Worm (Caenorhabditis elegans) whole organism, L4 larva: ENCODE results near the gene T28C6.10.
A peak's percentile ranks its signal among the peaks of the same experiment; 100 is the strongest.

Source experiments
- F10B5.3 ChIP-seq: sonication (generic microtip); optimal IDR thresholded peaks from 2 replicates; lab custom pipeline; 2016; ENCODE audit warnings: mild to moderate bottlenecking, missing genetic modification characterization, missing compliant biosample characterization
- F49E8.2 ChIP-seq: sonication (generic microtip); optimal IDR thresholded peaks from 2 replicates; lab custom pipeline; 2016; ENCODE audit warnings: missing compliant biosample characterization, mild to moderate bottlenecking, missing genetic modification characterization, borderline replicate concordance
- ZK337.2 ChIP-seq: fragments of 200-800 bp; sonication (Bioruptor generic); IDR thresholded peaks from 2 replicates; pipeline ENCODE4 v1.3.6; 2022; ENCODE audit warnings: missing genetic modification reagents, missing genetic modification characterization, missing compliant biosample characterization
- aha-1 ChIP-seq: fragments of 150-350 bp; peaks from one replicate; lab custom pipeline; 2014; ENCODE audit warnings: missing biosample characterization, missing genetic modification characterization
- ceh-20 ChIP-seq: fragments of 200-800 bp; sonication (Bioruptor generic); IDR thresholded peaks from 2 replicates; pipeline ENCODE4 v1.3.6; 2022; ENCODE audit warnings: missing genetic modification reagents, missing genetic modification characterization, missing compliant biosample characterization
- ceh-62 ChIP-seq: sonication (generic microtip); optimal IDR thresholded peaks from 2 replicates; lab custom pipeline; 2017; ENCODE audit warnings: missing biosample characterization, missing genetic modification characterization
- cey-2 ChIP-seq: sonication (generic microtip); optimal IDR thresholded peaks from 3 replicates; lab custom pipeline; 2017; ENCODE audit warnings: missing genetic modification characterization, mild to moderate bottlenecking, missing compliant biosample characterization, antibody characterized with exemption, borderline replicate concordance; ENCODE audit not compliant: insufficient read depth
- ctbp-1 ChIP-seq: fragments of 200-800 bp; sonication (Bioruptor generic); IDR thresholded peaks from 2 replicates; pipeline ENCODE4 v1.3.6; 2022; ENCODE audit warnings: missing genetic modification reagents, missing genetic modification characterization, missing compliant biosample characterization
- daf-8 ChIP-seq: fragments of 200-800 bp; sonication (Bioruptor generic); IDR thresholded peaks from 2 replicates; pipeline ENCODE4 v1.3.6; 2022; ENCODE audit warnings: missing genetic modification characterization, missing compliant biosample characterization
- dmd-6 ChIP-seq: fragments of 200-800 bp; sonication (Bioruptor generic); IDR thresholded peaks from 2 replicates; pipeline ENCODE4 v1.3.6; 2022; ENCODE audit warnings: missing genetic modification reagents, missing genetic modification characterization, missing compliant biosample characterization
- dmd-9 ChIP-seq: fragments of 200-800 bp; sonication (Bioruptor generic); IDR thresholded peaks from 2 replicates; pipeline ENCODE4 v1.3.6; 2022; ENCODE audit warnings: missing genetic modification reagents, missing genetic modification characterization, missing compliant biosample characterization
- duxl-1 ChIP-seq: sonication (generic microtip); optimal IDR thresholded peaks from 2 replicates; lab custom pipeline; 2016; ENCODE audit warnings: mild to moderate bottlenecking, missing genetic modification characterization, moderate library complexity, missing compliant biosample characterization; ENCODE audit not compliant: poor library complexity
- fkh-10 ChIP-seq: fragments of 150-350 bp; optimal IDR thresholded peaks from 2 replicates; lab custom pipeline; 2014; ENCODE audit warnings: missing biosample characterization, missing genetic modification reagents, missing genetic modification characterization
- fos-1 ChIP-seq: fragments of 150-350 bp; optimal IDR thresholded peaks from 2 replicates; lab custom pipeline; 2014; ENCODE audit warnings: missing biosample characterization, missing genetic modification characterization
- hlh-30 ChIP-seq: sonication (generic microtip); optimal IDR thresholded peaks from 2 replicates; lab custom pipeline; 2017; ENCODE audit warnings: antibody characterized with exemption, mild to moderate bottlenecking, missing genetic modification characterization, missing compliant biosample characterization; ENCODE audit not compliant: insufficient read depth
- hmg-1.1 ChIP-seq: fragments of 200-800 bp; sonication (Bioruptor generic); IDR thresholded peaks from 2 replicates; pipeline ENCODE4 v1.3.6; 2022; ENCODE audit warnings: missing genetic modification reagents, missing genetic modification characterization, missing compliant biosample characterization
- lim-7 ChIP-seq: fragments of 200-800 bp; sonication (Bioruptor generic); IDR thresholded peaks from 2 replicates; pipeline ENCODE4 v1.3.6; 2022; ENCODE audit warnings: missing genetic modification characterization, missing compliant biosample characterization
- lin-1 ChIP-seq: fragments of 200-800 bp; sonication (Bioruptor generic); IDR thresholded peaks from 2 replicates; pipeline ENCODE4 v1.3.6; 2022; ENCODE audit warnings: missing genetic modification reagents, missing genetic modification characterization, missing compliant biosample characterization
- lin-15B ChIP-seq: fragments of 150-350 bp; sonication (generic microtip); optimal IDR thresholded peaks from 3 replicates; lab custom pipeline; 2014; ENCODE audit warnings: missing biosample characterization, missing genetic modification characterization
- lin-39 ChIP-seq: fragments of 150-350 bp; optimal IDR thresholded peaks from 2 replicates; lab custom pipeline; 2014; ENCODE audit warnings: missing biosample characterization, missing genetic modification reagents, missing genetic modification characterization
- lir-3 ChIP-seq: sonication (generic microtip); optimal IDR thresholded peaks from 2 replicates; lab custom pipeline; 2016; ENCODE audit warnings: mild to moderate bottlenecking, missing genetic modification characterization, missing compliant biosample characterization
- lsy-2 ChIP-seq, 2 experiments: fragments of 150-350 bp in 1 of 2; sonication (generic microtip) in 1 of 2; optimal IDR thresholded peaks; 2 replicates each; lab custom pipeline; 2014 to 2017; ENCODE audit warnings: missing biosample characterization in 2 of 2, missing genetic modification characterization in 2 of 2
- madf-5 ChIP-seq, 2 experiments: fragments of 200-800 bp; sonication (Bioruptor generic); IDR thresholded peaks; 2 replicates each; pipeline ENCODE4 v1.3.6; 2022; ENCODE audit warnings: missing compliant biosample characterization in 2 of 2, missing genetic modification characterization in 2 of 2
- mdl-1 ChIP-seq, 2 experiments: fragments of 150-350 bp in 1 of 2; sonication (generic microtip) in 1 of 2; optimal IDR thresholded peaks; 2 replicates each; lab custom pipeline; 2014 to 2017; ENCODE audit warnings: missing biosample characterization in 2 of 2, missing genetic modification characterization in 2 of 2
- mep-1 ChIP-seq: fragments of 150-350 bp; sonication (generic microtip); optimal IDR thresholded peaks from 3 replicates; lab custom pipeline; 2014; ENCODE audit warnings: missing biosample characterization, missing genetic modification characterization
- mes-2 ChIP-seq: sonication (generic microtip); optimal IDR thresholded peaks from 2 replicates; lab custom pipeline; 2016; ENCODE audit warnings: missing genotype, mild to moderate bottlenecking, missing genetic modification characterization, missing compliant biosample characterization; ENCODE audit not compliant: poor library complexity, severe bottlenecking
- mxl-2 ChIP-seq: fragments of 200-800 bp; sonication (Bioruptor generic); conservative IDR thresholded peaks from 2 replicates; pipeline ENCODE4 v1.3.6; 2022; ENCODE audit warnings: missing genetic modification reagents, missing genetic modification characterization, missing compliant biosample characterization
- mxl-3 ChIP-seq: fragments of 200-800 bp; sonication (Bioruptor generic); optimal IDR thresholded peaks from 2 replicates; lab custom pipeline; 2018; ENCODE audit warnings: mild to moderate bottlenecking, missing genetic modification characterization, missing compliant biosample characterization
- nhr-10 ChIP-seq: fragments of 150-350 bp; optimal IDR thresholded peaks from 2 replicates; lab custom pipeline; 2014; ENCODE audit warnings: missing biosample characterization, missing genetic modification characterization
- nhr-11 ChIP-seq: fragments of 150-350 bp; optimal IDR thresholded peaks from 2 replicates; lab custom pipeline; 2014; ENCODE audit warnings: missing biosample characterization, missing genetic modification characterization
- nhr-237 ChIP-seq: sonication (generic microtip); optimal IDR thresholded peaks from 2 replicates; lab custom pipeline; 2017; ENCODE audit warnings: missing biosample characterization, missing genetic modification characterization
- nhr-77 ChIP-seq: fragments of 150-350 bp; optimal IDR thresholded peaks from 2 replicates; lab custom pipeline; 2014; ENCODE audit warnings: missing biosample characterization, missing genetic modification characterization
- pha-4 ChIP-seq, 2 experiments: fragments of 150-350 bp in 1 of 2; fragments of 200-800 bp in 1 of 2; sonication (Bioruptor generic) in 1 of 2; IDR thresholded peaks in 1 of 2; optimal IDR thresholded peaks in 1 of 2; 2 replicates each; pipeline versions ENCODE4 v1.3.6 to Lab custom; 2014 to 2022; ENCODE audit warnings: missing genetic modification characterization in 2 of 2, missing genetic modification reagents in 2 of 2, missing biosample characterization in 1 of 2, missing compliant biosample characterization in 1 of 2
- rbr-2 ChIP-seq: sonication (generic microtip); optimal IDR thresholded peaks from 2 replicates; lab custom pipeline; 2016; ENCODE audit warnings: missing genotype, missing genetic modification characterization, missing compliant biosample characterization
- zip-11 ChIP-seq: fragments of 200-800 bp; sonication (Bioruptor generic); IDR thresholded peaks from 2 replicates; pipeline ENCODE4 v1.3.6; 2022; ENCODE audit warnings: missing genetic modification characterization, missing compliant biosample characterization

Gene T28C6.10

ce11 chrIV:8794895-8795665, 22.7 kb upstream of the T28C6.10 start (continued):
- TF ChIP-seq dmd-9, result no peak
- TF ChIP-seq ceh-20 (GFP tag; lab: Robert Waterston, UW), result peak; percentile 68
- TF ChIP-seq F49E8.2 (tag; lab: Kevin White, UChicago), result no peak
- TF ChIP-seq nhr-237 (tag; lab: Kevin White, UChicago), result no peak
- no peak for TF ChIP-seq mxl-2
- TF ChIP-seq lir-3, result no peak
- peak; percentile 84 for TF ChIP-seq nhr-11
- TF ChIP-seq, all 104 proteins: peak for 60

ce11 chrIV:8796246-8796645, 21.5 kb upstream of the T28C6.10 start:
- TF ChIP-seq daf-8 (GFP tag; lab: Robert Waterston, UW) (no peak), hlh-30 (tag; lab: Kevin White, UChicago) (peak; percentile 20), pha-4 (GFP tag; IDR thresholded peaks at IDR 0.05; lab: Robert Waterston, UW) (no peak; the same call in 1 of the 2 replicates), pha-4 (tag; optimal IDR thresholded peaks at IDR 0.05; lab: Kevin White, UChicago) (no peak), ctbp-1 (GFP tag; lab: Robert Waterston, UW) (0 out of 2 replicates have a peak, but pooled peaks have one; percentile 42), lsy-2 (tag; optimal IDR thresholded peaks at IDR 0.05; lab: Kevin White, UChicago) (peak in 1 of 2 experiments; percentile 12), fkh-10 (GFP tag; lab: Kevin White, UChicago) (peak; percentile 61), hmg-1.1 (GFP tag; lab: Robert Waterston, UW) (0 out of 2 replicates have a peak, but pooled peaks have one; percentile 10), aha-1 (peak; percentile 72), mep-1 (tag; lab: Kevin White, UChicago) (peak; percentile 65), cey-2 (tag; lab: Kevin White, UChicago) (no peak), lin-39 (peak; percentile 15)

- TF ChIP-seq dmd-6, result no peak
- no peak for TF ChIP-seq mxl-3
- TF ChIP-seq nhr-10 (tag; lab: Kevin White, UChicago), result no peak
- no peak for TF ChIP-seq mdl-1 (tag; optimal IDR thresholded peaks at IDR 0.05; lab: Kevin White, UChicago)
- TF ChIP-seq ZK337.2 (GFP tag; lab: Robert Waterston, UW), result no peak
- no peak for TF ChIP-seq lin-15B (tag; lab: Kevin White, UChicago)
- TF ChIP-seq madf-5 (GFP tag; IDR thresholded peaks at IDR 0.05; lab: Robert Waterston, UW), result no peak
- TF ChIP-seq nhr-77 (tag; lab: Kevin White, UChicago), result no peak
- TF ChIP-seq fos-1 (tag; lab: Kevin White, UChicago), result no peak
- no peak for TF ChIP-seq lim-7 (GFP tag; lab: Robert Waterston, UW)
- TF ChIP-seq zip-11 (GFP tag; lab: Robert Waterston, UW), result no peak
- TF ChIP-seq F10B5.3 (tag; lab: Kevin White, UChicago), result no peak
- TF ChIP-seq mes-2 (tag; lab: Kevin White, UChicago), result no peak
- no peak for TF ChIP-seq lin-1 (GFP tag; lab: Robert Waterston, UW)
- no peak for TF ChIP-seq duxl-1
- TF ChIP-seq pha-4 (GFP tag; IDR thresholded peaks at IDR 0.05; lab: Robert Waterston, UW), result no peak
- no peak for TF ChIP-seq pha-4 (tag; optimal IDR thresholded peaks at IDR 0.05; lab: Kevin White, UChicago)
- TF ChIP-seq ceh-62 (tag; lab: Kevin White, UChicago), result no peak
- TF ChIP-seq rbr-2, result no peak
These were observed 19.5 kb upstream of the T28C6.10 start, which contains the start of gene clec-182 for ce11 chrIV:8798255-8798654. clec-182 (minus strand) TSS chrIV:8798355.
